Worm (Caenorhabditis elegans): Measurements from ENCODE around the gene srxa-8.

The srxa-8 gene

ce11 chrX:13323697-13324096 lies 15.1 kb upstream of the srxa-8 start:
- TF ChIP-seq dmd-4 (tag; optimal IDR thresholded peaks at IDR 0.05) = no peak
- TF ChIP-seq elt-1 (tag; optimal IDR thresholded peaks at IDR 0.05) = no peak
- TF ChIP-seq sma-3 (GFP tag; optimal IDR thresholded peaks at IDR 0.05) = no peak
- no peak for TF ChIP-seq R02D3.7 (tag; optimal IDR thresholded peaks at IDR 0.05)
- TF ChIP-seq lin-39 (tag; optimal IDR thresholded peaks at IDR 0.05) = no peak
- no peak for TF ChIP-seq nhr-21 (tag; optimal IDR thresholded peaks at IDR 0.05)
- TF ChIP-seq lin-13 (GFP tag; optimal IDR thresholded peaks at IDR 0.05) = no peak
- no peak for TF ChIP-seq ztf-4 (tag; optimal IDR thresholded peaks at IDR 0.05)
- TF ChIP-seq ceh-16 (tag; optimal IDR thresholded peaks at IDR 0.05) = no peak
- TF ChIP-seq elt-3 (tag; optimal IDR thresholded peaks at IDR 0.05) = no peak
- no peak for TF ChIP-seq alr-1 (tag; optimal IDR thresholded peaks at IDR 0.05)
- no peak for TF ChIP-seq lsy-2 (tag; optimal IDR thresholded peaks at IDR 0.05)
- no peak for TF ChIP-seq mbf-1 (tag; optimal IDR thresholded peaks at IDR 0.05)
- no peak for TF ChIP-seq mdl-1 (tag; optimal IDR thresholded peaks at IDR 0.05)
- no peak for TF ChIP-seq lin-11 (tag; optimal IDR thresholded peaks at IDR 0.05)
- TF ChIP-seq egl-27 (tag; optimal IDR thresholded peaks at IDR 0.05) = no peak
- no peak for TF ChIP-seq nhr-25 (tag; optimal IDR thresholded peaks at IDR 0.05)
- TF ChIP-seq unc-39 (tag; optimal IDR thresholded peaks at IDR 0.05) = no peak
- no peak for TF ChIP-seq nhr-129 (tag; optimal IDR thresholded peaks at IDR 0.05)
- no peak for TF ChIP-seq F13H6.1 (tag; optimal IDR thresholded peaks at IDR 0.05)

DNA sequence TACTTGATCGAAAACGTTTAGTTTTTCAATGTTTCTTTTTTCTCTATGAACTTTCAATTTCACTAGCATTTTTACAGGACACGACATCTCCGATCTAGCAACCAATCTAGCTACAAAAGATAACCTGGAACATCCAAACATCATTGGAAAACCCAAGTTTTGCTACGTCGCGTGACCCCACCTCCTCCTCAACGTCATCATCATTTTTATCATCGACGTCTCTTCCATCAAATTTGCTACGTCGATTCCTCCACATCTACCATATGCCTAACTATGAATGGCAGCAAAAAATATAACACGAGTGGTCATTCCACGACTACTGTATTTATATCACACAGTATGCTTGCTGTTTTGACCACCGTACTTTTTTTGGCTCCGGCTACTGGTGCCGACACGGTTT lies 14.2 kb upstream of the srxa-8 start, which contains the start of gene F46G10.2:
Gene F46G10.2, plus strand, starts transcription at position 78 of the 400 bp plus-strand sequence.
- TF ChIP-seq nhr-21 (tag; optimal IDR thresholded peaks at IDR 0.05) (peak; percentile 11), alr-1 (tag; optimal IDR thresholded peaks at IDR 0.05) (no peak), blmp-1 (tag; optimal IDR thresholded peaks at IDR 0.05; ENCODE audit: insufficient read depth) (peak; percentile 21)

- TF ChIP-seq nhr-25 (tag; optimal IDR thresholded peaks at IDR 0.05) = peak; percentile 76
- peak; percentile 50 for TF ChIP-seq sma-3 (GFP tag; optimal IDR thresholded peaks at IDR 0.05)
- TF ChIP-seq F13H6.1 (tag; optimal IDR thresholded peaks at IDR 0.05) = peak; percentile 30
- TF ChIP-seq C34F6.9 (tag; optimal IDR thresholded peaks at IDR 0.05) = peak; percentile 35
- TF ChIP-seq mab-5 (tag; optimal IDR thresholded peaks at IDR 0.05) = no peak
- TF ChIP-seq unc-39 (tag; optimal IDR thresholded peaks at IDR 0.05) = no peak
- TF ChIP-seq unc-55 (GFP tag; optimal IDR thresholded peaks at IDR 0.05) = peak; percentile 47
- TF ChIP-seq nhr-129 (tag; optimal IDR thresholded peaks at IDR 0.05) = peak; percentile 68
- peak; percentile 76 for TF ChIP-seq sma-9 (GFP tag; optimal IDR thresholded peaks at IDR 0.05)
- no peak for TF ChIP-seq sma-9 (tag; optimal IDR thresholded peaks at IDR 0.05)
- TF ChIP-seq lsy-2 (tag; optimal IDR thresholded peaks at IDR 0.05) = peak in 1 of 2 experiments; percentile 34
- peak; percentile 91 for TF ChIP-seq blmp-1 (tag; optimal IDR thresholded peaks at IDR 0.05; ENCODE audit: insufficient read depth)
- peak; percentile 66 for TF ChIP-seq crh-2 (tag; optimal IDR thresholded peaks at IDR 0.05)
- peak; percentile 62 for TF ChIP-seq nhr-21 (tag; optimal IDR thresholded peaks at IDR 0.05)
- TF ChIP-seq fos-1 (tag; optimal IDR thresholded peaks at IDR 0.05) = peak; percentile 82
- TF ChIP-seq snpc-4 (tag; optimal IDR thresholded peaks at IDR 0.05) = no peak
- TF ChIP-seq sem-4 (tag; optimal IDR thresholded peaks at IDR 0.05) = peak; percentile 57
- TF ChIP-seq lin-13 (GFP tag; optimal IDR thresholded peaks at IDR 0.05) = no peak
- TF ChIP-seq nhr-6 (tag; optimal IDR thresholded peaks at IDR 0.05) = peak; percentile 25
Observed at ce11 chrX:13320575-13320974, 11.9 kb upstream of the srxa-8 start.

ce11 chrX:13318316-13318715 lies 9.7 kb upstream of the srxa-8 start:
- TF ChIP-seq sma-9 (GFP tag; optimal IDR thresholded peaks at IDR 0.05) (peak; percentile 1), sma-9 (tag; optimal IDR thresholded peaks at IDR 0.05) (no peak), R02D3.7 (tag; optimal IDR thresholded peaks at IDR 0.05) (no peak), nhr-129 (tag; optimal IDR thresholded peaks at IDR 0.05) (peak; percentile 27)

- peak in 1 of 2 experiments; percentile 23 for TF ChIP-seq lsy-2 (tag; optimal IDR thresholded peaks at IDR 0.05)
- TF ChIP-seq ZK546.5 (tag; optimal IDR thresholded peaks at IDR 0.05) = no peak
- TF ChIP-seq nhr-77 (tag; optimal IDR thresholded peaks at IDR 0.05) = no peak
- TF ChIP-seq nhr-129 (tag; optimal IDR thresholded peaks at IDR 0.05) = peak; percentile 2
Observed at ce11 chrX:13317532-13317931, 8.9 kb upstream of the srxa-8 start.

- TF ChIP-seq skn-1 (tag; optimal IDR thresholded peaks at IDR 0.05) = no peak
- TF ChIP-seq elt-1 (tag; optimal IDR thresholded peaks at IDR 0.05) = no peak
- no peak for TF ChIP-seq ama-1 (optimal IDR thresholded peaks at IDR 0.05)
- no peak for TF ChIP-seq crh-2 (tag; optimal IDR thresholded peaks at IDR 0.05)
- no peak for TF ChIP-seq lin-39 (tag; optimal IDR thresholded peaks at IDR 0.05)
- TF ChIP-seq ZK546.5 (tag; optimal IDR thresholded peaks at IDR 0.05) = no peak
- no peak for TF ChIP-seq peb-1 (tag; optimal IDR thresholded peaks at IDR 0.05)
- no peak for TF ChIP-seq nhr-77 (tag; optimal IDR thresholded peaks at IDR 0.05)
- peak; percentile 2 for TF ChIP-seq fos-1 (tag; optimal IDR thresholded peaks at IDR 0.05)
- TF ChIP-seq Y55F3AM.14 (GFP tag; optimal IDR thresholded peaks at IDR 0.05) = no peak
- no peak for TF ChIP-seq gmeb-1 (tag; optimal IDR thresholded peaks at IDR 0.05)
- no peak for TF ChIP-seq nhr-11 (tag; optimal IDR thresholded peaks at IDR 0.05)
- no peak for TF ChIP-seq zag-1 (tag; optimal IDR thresholded peaks at IDR 0.05)
- no peak for TF ChIP-seq ceh-82 (tag; optimal IDR thresholded peaks at IDR 0.05)
- TF ChIP-seq mab-5 (tag; optimal IDR thresholded peaks at IDR 0.05) = peak; percentile 23
- TF ChIP-seq nhr-25 (tag; optimal IDR thresholded peaks at IDR 0.05) = peak; percentile 77
- peak; percentile 33 for TF ChIP-seq nhr-21 (tag; optimal IDR thresholded peaks at IDR 0.05)
- no peak for TF ChIP-seq lin-13 (GFP tag; optimal IDR thresholded peaks at IDR 0.05)
- no peak for TF ChIP-seq ztf-1 (GFP tag; conservative IDR thresholded peaks at IDR 0.05)
- TF ChIP-seq nhr-10 (tag; optimal IDR thresholded peaks at IDR 0.05) = no peak
Observed at ce11 chrX:13315093-13315492, 6.4 kb upstream of the srxa-8 start.

Measured in whole organism, L2 larva.